Fruit fly (Drosophila melanogaster): ENCODE results near the gene CG14879.

Gene CG14879

DNA sequence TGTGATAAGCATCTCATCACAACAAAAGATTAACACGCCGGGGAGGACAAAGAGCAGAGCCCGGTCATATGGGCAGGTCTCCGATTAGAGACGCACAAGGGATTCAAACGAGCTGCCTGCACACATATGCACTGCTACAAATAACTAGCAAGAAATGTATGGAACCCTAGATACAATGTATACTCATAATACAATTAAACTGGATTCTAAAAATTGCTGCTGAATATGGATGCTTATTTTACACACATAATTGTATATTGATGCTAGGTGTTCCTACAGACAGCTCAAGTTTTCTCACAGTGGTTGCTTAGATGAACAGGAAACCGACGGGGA is 12.0 kb downstream of the CG14879 start (continued):
- TF ChIP-seq dati (GFP tag; IDR thresholded peaks at IDR 0.05) (0 out of 2 replicates have a peak, but pooled peaks have one; percentile 27), CG32767 (GFP tag; IDR thresholded peaks at IDR 0.05) (peak; percentile 32; the same call in 1 of the 2 replicates), CG4854 (GFP tag; optimal IDR thresholded peaks at IDR 0.05) (no peak), cato (GFP tag; optimal IDR thresholded peaks at IDR 0.05; ENCODE audit: borderline replicate concordance) (no peak), Usf (GFP tag; optimal IDR thresholded peaks at IDR 0.05) (peak; percentile 28), Dip2 (GFP tag; IDR thresholded peaks at IDR 0.05) (no peak), CG17361 (GFP tag; IDR thresholded peaks at IDR 0.05) (peak; percentile 29; the same call in 1 of the 3 replicates), CG12391 (tag; optimal IDR thresholded peaks at IDR 0.05) (peak; percentile 76), CG18599 (GFP tag; optimal IDR thresholded peaks at IDR 0.05) (no peak), CG4282 (GFP tag; optimal IDR thresholded peaks at IDR 0.05) (no peak), dpn (GFP tag; optimal IDR thresholded peaks at IDR 0.05) (peak; percentile 18 to 30), NC2α (GFP tag; optimal IDR thresholded peaks at IDR 0.05) (no peak), slp2 (GFP tag; optimal IDR thresholded peaks at IDR 0.05) (peak; percentile 26), chinmo (GFP tag; IDR thresholded peaks at IDR 0.05; ENCODE audit: partially characterized antibody) (no peak), Ada2b (GFP tag; IDR thresholded peaks at IDR 0.05) (no peak), lilli (GFP tag; optimal IDR thresholded peaks at IDR 0.05) (peak; percentile 56), zfh2 (GFP tag; optimal IDR thresholded peaks at IDR 0.05) (no peak), Hr3 (GFP tag; optimal IDR thresholded peaks at IDR 0.05) (peak; percentile 56), Gug (GFP tag; IDR thresholded peaks at IDR 0.05) (peak; percentile 23; the same call in 2 of the 4 replicates), nmo (GFP tag; optimal IDR thresholded peaks at IDR 0.05) (peak; percentile 61), stwl (tag; optimal IDR thresholded peaks at IDR 0.05) (peak; percentile 45), Scr (GFP tag; IDR thresholded peaks at IDR 0.05; ENCODE audit: partially characterized antibody) (no peak), sob (GFP tag; IDR thresholded peaks at IDR 0.05) (0 out of 2 replicates have a peak, but pooled peaks have one; percentile 30), CG12155 (GFP tag; optimal IDR thresholded peaks at IDR 0.05) (peak; percentile 43), Bdp1 (GFP tag; optimal IDR thresholded peaks at IDR 0.05) (peak; percentile 42), CG33557 (GFP tag; optimal IDR thresholded peaks at IDR 0.05) (peak; percentile 64), BEAF-32 (GFP tag; optimal IDR thresholded peaks at IDR 0.05) (no peak), peb (GFP tag; IDR thresholded peaks at IDR 0.05) (0 out of 2 replicates have a peak, but pooled peaks have one; percentile 20), CG11695 (GFP tag; IDR thresholded peaks at IDR 0.05) (no peak), run (tag; optimal IDR thresholded peaks at IDR 0.05) (no peak), CG11093 (GFP tag; IDR thresholded peaks at IDR 0.05) (peak; percentile 52; the same call in 2 of the 3 replicates), Fer3 (tag; optimal IDR thresholded peaks at IDR 0.05) (peak; percentile 20), hth (optimal IDR thresholded peaks at IDR 0.05) (no peak), CG1024 (GFP tag; IDR thresholded peaks at IDR 0.05) (no peak; the same call in 1 of the 2 replicates), disco-r (GFP tag; optimal IDR thresholded peaks at IDR 0.05) (no peak), oc (tag; optimal IDR thresholded peaks at IDR 0.05) (peak; percentile 36), ATbp (GFP tag; optimal IDR thresholded peaks at IDR 0.05) (no peak), ato (GFP tag; IDR thresholded peaks at IDR 0.05; ENCODE audit: partially characterized antibody) (no peak), CG10366 (GFP tag; IDR thresholded peaks at IDR 0.05) (peak; percentile 50), da (GFP tag; optimal IDR thresholded peaks at IDR 0.05) (no peak), CG17385 (GFP tag; optimal IDR thresholded peaks at IDR 0.05) (peak; percentile 13), CG7786 (GFP tag; optimal IDR thresholded peaks at IDR 0.05) (peak; percentile 51), Six4 (GFP tag; optimal IDR thresholded peaks at IDR 0.05) (peak; percentile 74), tll (GFP tag; optimal IDR thresholded peaks at IDR 0.05) (peak in 1 of 2 experiments; percentile 66), nerfin-2 (GFP tag; IDR thresholded peaks at IDR 0.05; ENCODE audit: partially characterized antibody) (no peak), CkIIα-i1 (GFP tag; IDR thresholded peaks at IDR 0.05) (no peak), twi (tag; optimal IDR thresholded peaks at IDR 0.05) (peak; percentile 23), CG10431 (GFP tag; optimal IDR thresholded peaks at IDR 0.05) (no peak), CG4820 (GFP tag; optimal IDR thresholded peaks at IDR 0.05) (peak; percentile 61), CG10267 (tag; optimal IDR thresholded peaks at IDR 0.05) (peak; percentile 78), phol (tag; optimal IDR thresholded peaks at IDR 0.05) (peak; percentile 78)
